Fruit fly (Drosophila melanogaster): ENCODE results near the gene CG7546.

DNA sequence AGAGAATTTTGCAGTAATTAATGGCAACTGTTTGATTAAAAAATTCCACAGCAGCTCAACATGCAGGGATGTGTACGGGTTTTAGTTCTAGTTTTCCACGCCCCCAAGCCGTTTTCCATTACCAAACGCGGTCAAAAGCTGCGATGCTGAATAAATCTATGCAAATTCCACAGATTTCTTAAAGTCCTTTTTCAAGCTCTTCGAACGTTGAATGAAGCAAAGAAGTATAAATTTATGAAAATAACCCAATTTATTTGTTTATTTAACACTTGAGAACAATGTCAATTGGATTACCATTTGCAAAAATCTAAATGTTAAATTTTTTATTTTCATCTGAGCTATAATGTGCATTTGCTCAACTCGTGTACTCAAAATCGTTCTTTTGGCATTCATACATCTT lies 45.6 kb upstream of the CG7546 start, which contains the start of the genes CG42660, CG42661 and Tsp66A:
- TF ChIP-seq ss (GFP tag; optimal IDR thresholded peaks at IDR 0.05) = no peak
- TF ChIP-seq Sox15 (GFP tag; optimal IDR thresholded peaks at IDR 0.05) = no peak

Measured in whole organism, prepupa.